Worm (Caenorhabditis elegans) whole organism, L2 larva: ENCODE results near the gene mboa-1.

Experiments
- C34F6.9 ChIP-seq: fragments of 150-350 bp; optimal IDR thresholded peaks from 2 replicates; lab custom pipeline; 2014; ENCODE audit warnings: missing biosample characterization, missing genetic modification characterization
- R02D3.7 ChIP-seq: fragments of 150-350 bp; optimal IDR thresholded peaks from 2 replicates; lab custom pipeline; 2014; ENCODE audit warnings: missing biosample characterization, missing genetic modification characterization
- Y55F3AM.14 ChIP-seq: fragments of 200-800 bp; sonication (Bioruptor generic); optimal IDR thresholded peaks from 2 replicates; lab custom pipeline; 2018; ENCODE audit warnings: mild to moderate bottlenecking, missing genetic modification characterization, missing compliant biosample characterization
- ZK546.5 ChIP-seq: sonication (generic microtip); optimal IDR thresholded peaks from 2 replicates; lab custom pipeline; 2017; ENCODE audit warnings: missing biosample characterization, missing genetic modification characterization
- alr-1 ChIP-seq: fragments of 150-350 bp; optimal IDR thresholded peaks from 2 replicates; lab custom pipeline; 2014; ENCODE audit warnings: missing biosample characterization, missing genetic modification characterization
- aly-2 ChIP-seq: fragments of 150-350 bp; optimal IDR thresholded peaks from 2 replicates; lab custom pipeline; 2014; ENCODE audit warnings: missing biosample characterization, missing genetic modification characterization
- ama-1 ChIP-seq: fragments of 150-350 bp; optimal IDR thresholded peaks from 2 replicates; lab custom pipeline; 2018; ENCODE audit warnings: inconsistent platforms
- blmp-1 ChIP-seq: sonication (generic microtip); optimal IDR thresholded peaks from 2 replicates; lab custom pipeline; 2017; ENCODE audit warnings: missing genetic modification characterization, mild to moderate bottlenecking, missing compliant biosample characterization, antibody characterized with exemption, moderate library complexity; ENCODE audit not compliant: insufficient read depth
- ceh-82 ChIP-seq: fragments of 150-350 bp; optimal IDR thresholded peaks from 2 replicates; lab custom pipeline; 2014; ENCODE audit warnings: missing biosample characterization, missing genetic modification characterization
- crh-2 ChIP-seq: sonication (generic microtip); optimal IDR thresholded peaks from 2 replicates; lab custom pipeline; 2017; ENCODE audit warnings: missing biosample characterization, missing genetic modification characterization
- dmd-4 ChIP-seq: sonication (generic microtip); optimal IDR thresholded peaks from 2 replicates; lab custom pipeline; 2017; ENCODE audit warnings: missing biosample characterization, missing genetic modification characterization
- egl-27 ChIP-seq: sonication (generic microtip); optimal IDR thresholded peaks from 3 replicates; lab custom pipeline; 2017; ENCODE audit warnings: missing biosample characterization, missing genetic modification reagents, missing genetic modification characterization
- elt-3 ChIP-seq: sonication (generic microtip); optimal IDR thresholded peaks from 2 replicates; lab custom pipeline; 2017; ENCODE audit warnings: missing biosample characterization, missing genetic modification characterization
- fos-1 ChIP-seq: fragments of 150-350 bp; optimal IDR thresholded peaks from 2 replicates; lab custom pipeline; 2014; ENCODE audit warnings: missing biosample characterization, missing genetic modification characterization
- lin-11 ChIP-seq: fragments of 150-350 bp; sonication (generic microtip); optimal IDR thresholded peaks from 2 replicates; lab custom pipeline; 2014; ENCODE audit warnings: missing biosample characterization, missing genetic modification characterization, inconsistent platforms, mixed read lengths
- lin-39 ChIP-seq: fragments of 150-350 bp; optimal IDR thresholded peaks from 2 replicates; lab custom pipeline; 2014; ENCODE audit warnings: missing biosample characterization, missing genetic modification reagents, missing genetic modification characterization
- lsy-2 ChIP-seq, 2 experiments: fragments of 150-350 bp in 1 of 2; sonication (generic microtip) in 1 of 2; optimal IDR thresholded peaks; 2 replicates each; lab custom pipeline; 2014 to 2017; ENCODE audit warnings: missing biosample characterization in 2 of 2, missing genetic modification characterization in 2 of 2
- mab-5 ChIP-seq: fragments of 150-350 bp; optimal IDR thresholded peaks from 2 replicates; lab custom pipeline; 2014; ENCODE audit warnings: missing biosample characterization, missing genetic modification characterization
- mbf-1 ChIP-seq: sonication (generic microtip); optimal IDR thresholded peaks from 2 replicates; lab custom pipeline; 2017; ENCODE audit warnings: missing biosample characterization, missing genetic modification characterization
- mdl-1 ChIP-seq, 2 experiments: fragments of 150-350 bp in 1 of 2; sonication (generic microtip) in 1 of 2; optimal IDR thresholded peaks; 2 replicates each; lab custom pipeline; 2017; ENCODE audit warnings: missing biosample characterization in 2 of 2, missing genetic modification characterization in 2 of 2
- nhr-10 ChIP-seq: sonication (generic microtip); optimal IDR thresholded peaks from 2 replicates; lab custom pipeline; 2017; ENCODE audit warnings: missing biosample characterization, missing genetic modification characterization
- nhr-12 ChIP-seq: fragments of 150-350 bp; optimal IDR thresholded peaks from 2 replicates; lab custom pipeline; 2014; ENCODE audit warnings: missing biosample characterization, missing genetic modification characterization
- nhr-129 ChIP-seq: fragments of 150-350 bp; optimal IDR thresholded peaks from 2 replicates; lab custom pipeline; 2014; ENCODE audit warnings: missing biosample characterization, missing genetic modification characterization
- nhr-21 ChIP-seq: fragments of 150-350 bp; optimal IDR thresholded peaks from 2 replicates; lab custom pipeline; 2014; ENCODE audit warnings: missing biosample characterization, missing genetic modification characterization
- nhr-23 ChIP-seq: fragments of 150-350 bp; optimal IDR thresholded peaks from 2 replicates; lab custom pipeline; 2014; ENCODE audit warnings: missing biosample characterization, missing genetic modification reagents, missing genetic modification characterization
- nhr-25 ChIP-seq: fragments of 150-350 bp; sonication (generic microtip); optimal IDR thresholded peaks from 3 replicates; lab custom pipeline; 2014; ENCODE audit warnings: missing biosample characterization, missing genetic modification characterization
- nhr-6 ChIP-seq: fragments of 150-350 bp; optimal IDR thresholded peaks from 2 replicates; lab custom pipeline; 2014; ENCODE audit warnings: missing biosample characterization, missing genetic modification characterization
- nhr-77 ChIP-seq: fragments of 150-350 bp; optimal IDR thresholded peaks from 2 replicates; lab custom pipeline; 2014; ENCODE audit warnings: missing biosample characterization, missing genetic modification characterization
- sem-4 ChIP-seq: fragments of 150-350 bp; optimal IDR thresholded peaks from 2 replicates; lab custom pipeline; 2014; ENCODE audit warnings: missing biosample characterization, missing genetic modification reagents, missing genetic modification characterization
- skn-1 ChIP-seq: sonication (generic microtip); optimal IDR thresholded peaks from 2 replicates; lab custom pipeline; 2017; ENCODE audit warnings: missing biosample characterization, missing genetic modification characterization
- sma-9 ChIP-seq, 2 experiments: fragments of 150-350 bp in 1 of 2; sonication (generic microtip) in 1 of 2; optimal IDR thresholded peaks; 2 replicates each; lab custom pipeline; 2014 to 2016; ENCODE audit warnings: missing genetic modification characterization in 2 of 2, mild to moderate bottlenecking in 1 of 2, missing biosample characterization in 1 of 2, missing compliant biosample characterization in 1 of 2, missing genetic modification reagents in 1 of 2, moderate library complexity in 1 of 2
- snpc-4 ChIP-seq: fragments of 150-350 bp; optimal IDR thresholded peaks from 2 replicates; lab custom pipeline; 2014; ENCODE audit warnings: missing biosample characterization, missing genetic modification characterization
- unc-39 ChIP-seq: fragments of 150-350 bp; optimal IDR thresholded peaks from 2 replicates; lab custom pipeline; 2014; ENCODE audit warnings: missing biosample characterization, missing genetic modification characterization
- unc-55 ChIP-seq: fragments of 150-350 bp; sonication (generic microtip); optimal IDR thresholded peaks from 3 replicates; lab custom pipeline; 2014; ENCODE audit warnings: missing biosample characterization, missing genetic modification reagents, missing genetic modification characterization
- zag-1 ChIP-seq: fragments of 150-350 bp; optimal IDR thresholded peaks from 2 replicates; lab custom pipeline; 2014; ENCODE audit warnings: missing biosample characterization, missing genetic modification characterization
- ztf-1 ChIP-seq: fragments of 200-800 bp; sonication (Bioruptor generic); conservative IDR thresholded peaks from 2 replicates; pipeline ENCODE4 v1.3.6; 2022; ENCODE audit warnings: missing genetic modification characterization, missing compliant biosample characterization
- ztf-4 ChIP-seq: fragments of 150-350 bp; optimal IDR thresholded peaks from 2 replicates; lab custom pipeline; 2014; ENCODE audit warnings: missing biosample characterization, missing genetic modification characterization

The mboa-1 gene

ce11 chrX:15983288-15983687 is 47.3 kb upstream of the mboa-1 start (continued):
- no peak for TF ChIP-seq ceh-82

- TF ChIP-seq mab-5 (no peak), unc-39 (tag; lab: Kevin White, UChicago) (no peak), zag-1 (tag; lab: Kevin White, UChicago) (no peak), fos-1 (tag; lab: Kevin White, UChicago) (no peak), aly-2 (tag; lab: Kevin White, UChicago) (no peak), alr-1 (tag; lab: Kevin White, UChicago) (no peak), Y55F3AM.14 (GFP tag; lab: Kevin White, UChicago) (no peak), nhr-6 (tag; lab: Kevin White, UChicago) (no peak), ztf-4 (tag; lab: Kevin White, UChicago) (no peak), elt-3 (no peak), ztf-1 (GFP tag; lab: Robert Waterston, UW) (no peak), sem-4 (tag; lab: Kevin White, UChicago) (no peak), dmd-4 (tag; lab: Kevin White, UChicago) (no peak), nhr-12 (tag; lab: Kevin White, UChicago) (no peak), nhr-23 (tag; lab: Kevin White, UChicago) (no peak), unc-55 (GFP tag; lab: Kevin White, UChicago) (no peak)
- TF ChIP-seq, all 48 proteins: peak for 0
These were observed 42.0 kb upstream of the mboa-1 start for ce11 chrX:15988577-15988976.

ce11 chrX:15992806-15993205 is 37.8 kb upstream of the mboa-1 start:
- TF ChIP-seq snpc-4 (tag; lab: Kevin White, UChicago) = no peak
- TF ChIP-seq, all 48 proteins: peak for 0

- TF ChIP-seq blmp-1 (tag; lab: Kevin White, UChicago) (no peak), ZK546.5 (tag; lab: Kevin White, UChicago) (no peak), skn-1 (no peak), egl-27 (no peak), sma-9 (GFP tag; optimal IDR thresholded peaks at IDR 0.05; lab: Kevin White, UChicago) (no peak), sma-9 (tag; optimal IDR thresholded peaks at IDR 0.05; lab: Kevin White, UChicago) (no peak), nhr-21 (no peak), fos-1 (tag; lab: Kevin White, UChicago) (no peak), Y55F3AM.14 (GFP tag; lab: Kevin White, UChicago) (no peak), nhr-10 (no peak), ztf-4 (tag; lab: Kevin White, UChicago) (no peak), crh-2 (no peak), mbf-1 (tag; lab: Kevin White, UChicago) (no peak), unc-55 (GFP tag; lab: Kevin White, UChicago) (peak; percentile 31), mdl-1 (tag; optimal IDR thresholded peaks at IDR 0.05; lab: Kevin White, UChicago) (peak in 1 of 2 experiments; percentile 23)
These were observed 36.7 kb upstream of the mboa-1 start for ce11 chrX:15993916-15994315.

- TF ChIP-seq dmd-4 (tag; lab: Kevin White, UChicago) = no peak
- no peak for TF ChIP-seq C34F6.9 (tag; lab: Kevin White, UChicago)
- no peak for TF ChIP-seq snpc-4 (tag; lab: Kevin White, UChicago)
- TF ChIP-seq unc-55 (GFP tag; lab: Kevin White, UChicago) = no peak
- no peak for TF ChIP-seq alr-1 (tag; lab: Kevin White, UChicago)
- no peak for TF ChIP-seq ama-1 (lab: Kevin White, UChicago)
- no peak for TF ChIP-seq lin-11 (tag; lab: Kevin White, UChicago)
- no peak for TF ChIP-seq ZK546.5 (tag; lab: Kevin White, UChicago)
- no peak for TF ChIP-seq crh-2
- no peak for TF ChIP-seq lsy-2 (tag; optimal IDR thresholded peaks at IDR 0.05; lab: Kevin White, UChicago)
- no peak for TF ChIP-seq lin-39
- no peak for TF ChIP-seq nhr-25
- no peak for TF ChIP-seq nhr-129 (tag; lab: Kevin White, UChicago)
- TF ChIP-seq R02D3.7 = no peak
- no peak for TF ChIP-seq nhr-77 (tag; lab: Kevin White, UChicago)
These were observed 33.5 kb upstream of the mboa-1 start for ce11 chrX:15997153-15997552.
